Fruit fly (Drosophila melanogaster): ENCODE results near the gene Tim17a2.

Gene Tim17a2

dm6 chr3R:5215334-5216307 is 46.9 kb downstream of the Tim17a2 start (continued):
- TF ChIP-seq OdsH (GFP tag; optimal IDR thresholded peaks at IDR 0.05) (peak; percentile 92), Smox (GFP tag; optimal IDR thresholded peaks at IDR 0.05) (peak; percentile 91), net (GFP tag; optimal IDR thresholded peaks at IDR 0.05) (peak; percentile 92), CG16779 (tag; optimal IDR thresholded peaks at IDR 0.05) (peak; percentile 83), topi (GFP tag; optimal IDR thresholded peaks at IDR 0.05) (peak; percentile 94), CG1621 (tag; optimal IDR thresholded peaks at IDR 0.05) (peak; percentile 86), CG32006 (GFP tag; optimal IDR thresholded peaks at IDR 0.05) (peak; percentile 89), CG6808 (GFP tag; optimal IDR thresholded peaks at IDR 0.05) (peak; percentile 92), CG8632 (GFP tag; optimal IDR thresholded peaks at IDR 0.05) (peak; percentile 87), CG11902 (GFP tag; optimal IDR thresholded peaks at IDR 0.05) (peak; percentile 82), dac (GFP tag; optimal IDR thresholded peaks at IDR 0.05) (peak; percentile 78), CG8319 (GFP tag; optimal IDR thresholded peaks at IDR 0.05) (peak; percentile 77), CG6854 (GFP tag; optimal IDR thresholded peaks at IDR 0.05) (peak; percentile 72), CG34406 (GFP tag; optimal IDR thresholded peaks at IDR 0.05) (peak; percentile 87), CG10669 (GFP tag; optimal IDR thresholded peaks at IDR 0.05) (peak; percentile 87), spab (GFP tag; optimal IDR thresholded peaks at IDR 0.05) (peak; percentile 84)

- no peak for TF ChIP-seq CG11762 (GFP tag; optimal IDR thresholded peaks at IDR 0.05; ENCODE audit: insufficient read depth)
- no peak for TF ChIP-seq Eip75B (GFP tag; optimal IDR thresholded peaks at IDR 0.05)
- no peak for TF ChIP-seq CG11294 (GFP tag; IDR thresholded peaks at IDR 0.05)
- no peak for TF ChIP-seq Lpt (GFP tag; optimal IDR thresholded peaks at IDR 0.05)
- no peak for TF ChIP-seq Ets21C (GFP tag; optimal IDR thresholded peaks at IDR 0.05)
- TF ChIP-seq vri (GFP tag; optimal IDR thresholded peaks at IDR 0.05) = no peak
- TF ChIP-seq Gug (GFP tag; IDR thresholded peaks at IDR 0.05) = peak; percentile 24; the same call in 1 of the 2 replicates
- no peak for TF ChIP-seq CG16779 (tag; optimal IDR thresholded peaks at IDR 0.05)
- TF ChIP-seq Blimp-1 (GFP tag; optimal IDR thresholded peaks at IDR 0.05) = peak; percentile 62
- TF ChIP-seq CG6163 (GFP tag; IDR thresholded peaks at IDR 0.05) = peak; percentile 41; the same call in 1 of the 3 replicates
- no peak for TF ChIP-seq Eip78C (GFP tag)
- no peak for TF ChIP-seq dsx (GFP tag; optimal IDR thresholded peaks at IDR 0.05; ENCODE audit: poor library complexity, severe bottlenecking)
- no peak for TF ChIP-seq cyc (GFP tag; optimal IDR thresholded peaks at IDR 0.05)
- TF ChIP-seq Hr38 (GFP tag; optimal IDR thresholded peaks at IDR 0.05) = no peak
- no peak for TF ChIP-seq CG10669 (GFP tag; optimal IDR thresholded peaks at IDR 0.05)
- no peak for TF ChIP-seq Ets96B (tag; optimal IDR thresholded peaks at IDR 0.05)
- no peak for TF ChIP-seq spab (GFP tag; optimal IDR thresholded peaks at IDR 0.05)
- TF ChIP-seq fkh (GFP tag; optimal IDR thresholded peaks at IDR 0.05) = peak; percentile 61
- no peak for TF ChIP-seq CG6854 (GFP tag; optimal IDR thresholded peaks at IDR 0.05)
- no peak for TF ChIP-seq ss (GFP tag; optimal IDR thresholded peaks at IDR 0.05)
- no peak for TF ChIP-seq CG1621 (tag; optimal IDR thresholded peaks at IDR 0.05)
- TF ChIP-seq CG8119 (GFP tag; IDR thresholded peaks at IDR 0.05) = peak; percentile 38; the same call in 2 of the 3 replicates
- no peak for TF ChIP-seq acj6 (GFP tag; optimal IDR thresholded peaks at IDR 0.05)
- no peak for TF ChIP-seq CG8319 (GFP tag; optimal IDR thresholded peaks at IDR 0.05)
- no peak for TF ChIP-seq CG3032 (tag; optimal IDR thresholded peaks at IDR 0.05)
- no peak for TF ChIP-seq CG11902 (GFP tag; optimal IDR thresholded peaks at IDR 0.05)
- peak; percentile 6 for TF ChIP-seq Hr4 (GFP tag; optimal IDR thresholded peaks at IDR 0.05)
- no peak for TF ChIP-seq lz (GFP tag; optimal IDR thresholded peaks at IDR 0.05)
- TF ChIP-seq Smox (GFP tag; optimal IDR thresholded peaks at IDR 0.05) = no peak
- TF ChIP-seq pdm3 (GFP tag; optimal IDR thresholded peaks at IDR 0.05) = no peak
- no peak for TF ChIP-seq Eip93F (GFP tag; optimal IDR thresholded peaks at IDR 0.05)
- TF ChIP-seq CG15336 (GFP tag; IDR thresholded peaks at IDR 0.05) = peak; percentile 46; the same call in 1 of the 2 replicates
- TF ChIP-seq Hr39 (GFP tag; optimal IDR thresholded peaks at IDR 0.05) = no peak
- no peak for TF ChIP-seq esn (GFP tag; optimal IDR thresholded peaks at IDR 0.05)
- TF ChIP-seq fd59A (GFP tag; optimal IDR thresholded peaks at IDR 0.05) = no peak
- TF ChIP-seq Sox102F (GFP tag; optimal IDR thresholded peaks at IDR 0.05) = no peak
- peak in 1 of 2 experiments; percentile 15 for TF ChIP-seq salr (GFP tag; optimal IDR thresholded peaks at IDR 0.05)
Measured at dm6 chr3R:5214162-5214916, 48.2 kb downstream of the Tim17a2 start.
